Worm (Caenorhabditis elegans): ENCODE measurements around the gene cdd-2.

cdd-2 gene

DNA sequence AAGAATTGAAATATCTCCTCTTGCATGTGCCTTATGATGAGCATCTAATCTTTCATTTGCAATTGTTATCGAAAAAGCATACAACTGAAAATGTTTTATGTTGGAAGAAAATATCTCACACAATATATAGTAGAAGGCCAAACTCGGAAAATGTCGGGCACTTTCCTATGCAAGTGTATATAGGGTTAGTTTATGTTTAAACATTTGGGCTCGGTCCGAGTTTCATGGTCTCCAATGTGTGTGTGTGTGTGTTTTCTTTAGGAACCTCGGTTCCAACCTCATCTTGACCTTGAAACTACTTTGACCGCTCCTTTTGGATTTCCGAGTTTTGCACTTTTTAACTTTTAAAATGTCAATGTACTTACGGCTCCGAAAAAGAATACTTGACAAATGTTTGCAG lies 48.4 kb downstream of the cdd-2 start (continued):
- TF ChIP-seq nhr-90 (tag; optimal IDR thresholded peaks at IDR 0.05) = peak; percentile 47
- TF ChIP-seq bed-1 (GFP tag; IDR thresholded peaks at IDR 0.05) = no peak
- TF ChIP-seq die-1 (tag; optimal IDR thresholded peaks at IDR 0.05) = peak; percentile 68
- TF ChIP-seq aptf-3 (GFP tag; IDR thresholded peaks at IDR 0.05) = no peak
- TF ChIP-seq lin-26 (GFP tag; IDR thresholded peaks at IDR 0.05) = peak; percentile 91
- TF ChIP-seq attf-3 (GFP tag; conservative IDR thresholded peaks at IDR 0.05) = no peak
- no peak for TF ChIP-seq Y95B8A.8 (GFP tag; IDR thresholded peaks at IDR 0.05)
- peak; percentile 51 for TF ChIP-seq B0261.1 (tag; optimal IDR thresholded peaks at IDR 0.05)
- no peak for TF ChIP-seq C06A6.2 (GFP tag; conservative IDR thresholded peaks at IDR 0.05)
- TF ChIP-seq ZK185.1 (tag; optimal IDR thresholded peaks at IDR 0.05; ENCODE audit: poor library complexity, severe bottlenecking) = peak; percentile 7
- TF ChIP-seq F37B4.10 (GFP tag; IDR thresholded peaks at IDR 0.05) = no peak
- TF ChIP-seq ceh-40 (GFP tag; IDR thresholded peaks at IDR 0.05) = no peak
- no peak for TF ChIP-seq lsy-27 (tag; optimal IDR thresholded peaks at IDR 0.05; ENCODE audit: borderline replicate concordance, insufficient read depth)
- TF ChIP-seq egl-44 (GFP tag; IDR thresholded peaks at IDR 0.05) = no peak
- TF ChIP-seq B0336.3 (GFP tag; IDR thresholded peaks at IDR 0.05) = no peak
- no peak for TF ChIP-seq sdz-38 (tag; optimal IDR thresholded peaks at IDR 0.05)
- no peak for TF ChIP-seq F52B5.7 (tag; optimal IDR thresholded peaks at IDR 0.05)
- TF ChIP-seq madf-3 (GFP tag; IDR thresholded peaks at IDR 0.05) = no peak
- peak; percentile 91 for TF ChIP-seq snpc-1.1 (tag; optimal IDR thresholded peaks at IDR 0.05; ENCODE audit: insufficient read depth)
- no peak for TF ChIP-seq ceh-100 (GFP tag; IDR thresholded peaks at IDR 0.05)
- no peak for TF ChIP-seq cebp-2 (GFP tag; IDR thresholded peaks at IDR 0.05)
- TF ChIP-seq lin-54 (GFP tag; optimal IDR thresholded peaks at IDR 0.05) = no peak
- TF ChIP-seq attf-6 (GFP tag; IDR thresholded peaks at IDR 0.05) = no peak
- no peak for TF ChIP-seq ztf-6 (GFP tag; IDR thresholded peaks at IDR 0.05)
- no peak for TF ChIP-seq lag-1 (GFP tag; IDR thresholded peaks at IDR 0.05)
- TF ChIP-seq rec-8 (tag; optimal IDR thresholded peaks at IDR 0.05) = peak in 1 of 2 experiments; percentile 12
- TF ChIP-seq hmg-1.2 (GFP tag; IDR thresholded peaks at IDR 0.05) = peak; percentile 81
- TF ChIP-seq fkh-3 (tag; optimal IDR thresholded peaks at IDR 0.05) = no peak
- peak; percentile 20 for TF ChIP-seq attf-5 (GFP tag; optimal IDR thresholded peaks at IDR 0.05)
- no peak for TF ChIP-seq ccch-3 (GFP tag; optimal IDR thresholded peaks at IDR 0.05)
- peak; percentile 14 for TF ChIP-seq mxl-1 (tag; optimal IDR thresholded peaks at IDR 0.05)
- TF ChIP-seq tbx-9 (tag; optimal IDR thresholded peaks at IDR 0.05; ENCODE audit: borderline replicate concordance) = no peak
- no peak for TF ChIP-seq zfh-2 (GFP tag; conservative IDR thresholded peaks at IDR 0.05)
- no peak for TF ChIP-seq egl-18 (GFP tag; IDR thresholded peaks at IDR 0.05)

DNA sequence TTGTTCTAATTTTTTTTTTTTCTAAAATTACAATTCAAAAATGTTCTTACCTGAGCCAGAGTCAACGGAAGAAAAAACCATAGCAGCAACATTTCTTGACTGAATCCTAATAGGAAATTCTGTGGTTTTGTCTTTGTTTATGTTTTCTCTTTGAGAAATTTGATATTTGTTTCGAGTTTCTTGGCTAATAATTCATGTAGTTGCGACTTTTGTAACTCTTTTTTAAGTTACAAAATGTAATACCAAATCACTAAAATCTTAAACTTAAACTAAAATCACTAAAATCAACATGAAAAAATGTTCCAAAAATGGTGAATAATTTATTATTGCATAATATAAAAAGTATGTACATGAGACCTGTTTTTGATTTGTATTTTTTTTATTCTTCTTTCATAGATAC lies 49.9 kb downstream of the cdd-2 start, which contains the start of gene egas-4:
TSS of gene egas-4 (minus strand) at position 101 of the 400 bp plus-strand sequence.
- TF ChIP-seq sdz-38 (tag; optimal IDR thresholded peaks at IDR 0.05) = no peak
- TF ChIP-seq hmg-20 (GFP tag; IDR thresholded peaks at IDR 0.05) = no peak
- TF ChIP-seq let-526 (GFP tag; IDR thresholded peaks at IDR 0.05) = no peak
- no peak for TF ChIP-seq F57A8.1 (GFP tag; optimal IDR thresholded peaks at IDR 0.05)
- no peak for TF ChIP-seq akir-1 (GFP tag; optimal IDR thresholded peaks at IDR 0.05)
- no peak for TF ChIP-seq F57C9.4 (tag; optimal IDR thresholded peaks at IDR 0.05)
- TF ChIP-seq madf-10 (tag; optimal IDR thresholded peaks at IDR 0.05) = no peak
- no peak for TF ChIP-seq him-1 (tag; optimal IDR thresholded peaks at IDR 0.05)
- TF ChIP-seq die-1 (tag; optimal IDR thresholded peaks at IDR 0.05) = no peak
- TF ChIP-seq nfya-1 (tag; optimal IDR thresholded peaks at IDR 0.05; ENCODE audit: borderline replicate concordance, insufficient read depth) = no peak
- TF ChIP-seq rpc-1 (optimal IDR thresholded peaks at IDR 0.05) = no peak
- no peak for TF ChIP-seq rpc-1 (tag; optimal IDR thresholded peaks at IDR 0.05)
- no peak for TF ChIP-seq lin-35 (GFP tag; optimal IDR thresholded peaks at IDR 0.05)
